Worm (Caenorhabditis elegans) whole organism, L1 larva: ENCODE measurements around the gene rcq-5.

Experiments used
- C16A3.4 ChIP-seq: fragments of 150-350 bp; optimal IDR thresholded peaks from 2 replicates; lab custom pipeline; 2014; ENCODE audit warnings: missing biosample characterization, missing genetic modification characterization
- C34B4.2 ChIP-seq: sonication (generic microtip); optimal IDR thresholded peaks from 2 replicates; lab custom pipeline; 2017; ENCODE audit warnings: mild to moderate bottlenecking, missing genetic modification characterization, missing compliant biosample characterization
- F16B12.6 ChIP-seq: fragments of 150-350 bp; optimal IDR thresholded peaks from 2 replicates; lab custom pipeline; 2014; ENCODE audit warnings: missing biosample characterization, missing genetic modification characterization
- Y116A8C.19 ChIP-seq: sonication (generic microtip); optimal IDR thresholded peaks from 2 replicates; lab custom pipeline; 2016; ENCODE audit warnings: missing compliant biosample characterization, missing genetic modification characterization, borderline replicate concordance
- aha-1 ChIP-seq: fragments of 150-350 bp; optimal IDR thresholded peaks from 2 replicates; lab custom pipeline; 2014; ENCODE audit warnings: missing biosample characterization, missing genetic modification characterization
- alr-1 ChIP-seq: fragments of 200-800 bp; sonication (Bioruptor generic); optimal IDR thresholded peaks from 2 replicates; lab custom pipeline; 2018; ENCODE audit warnings: borderline replicate concordance, mild to moderate bottlenecking, missing genetic modification characterization, missing compliant biosample characterization
- blmp-1 ChIP-seq: fragments of 150-350 bp; optimal IDR thresholded peaks from 2 replicates; lab custom pipeline; 2014; ENCODE audit warnings: missing biosample characterization, missing genetic modification characterization
- ceh-8 ChIP-seq: fragments of 200-800 bp; sonication (Bioruptor generic); optimal IDR thresholded peaks from 2 replicates; lab custom pipeline; 2018; ENCODE audit warnings: mild to moderate bottlenecking, missing genetic modification characterization, moderate library complexity, missing compliant biosample characterization
- ceh-82 ChIP-seq, 3 experiments: fragments of 150-350 bp in 1 of 3; sonication (generic microtip) in 2 of 3; optimal IDR thresholded peaks; 2 replicates each; lab custom pipeline; 2014 to 2017; ENCODE audit warnings: missing biosample characterization in 3 of 3, missing genetic modification characterization in 3 of 3
- ceh-88 ChIP-seq: fragments of 200-800 bp; sonication (Bioruptor generic); IDR thresholded peaks from 2 replicates; pipeline ENCODE4 v1.3.6; 2022; ENCODE audit warnings: missing genetic modification characterization, missing compliant biosample characterization
- ceh-90 ChIP-seq: sonication (generic microtip); optimal IDR thresholded peaks from 2 replicates; lab custom pipeline; 2016; ENCODE audit warnings: missing genetic modification characterization, missing compliant biosample characterization
- ces-1 ChIP-seq: fragments of 150-350 bp; optimal IDR thresholded peaks from 2 replicates; lab custom pipeline; 2014; ENCODE audit warnings: missing biosample characterization, missing genetic modification reagents, missing genetic modification characterization
- efl-1 ChIP-seq, 4 experiments: fragments of 150-350 bp; optimal IDR thresholded peaks in 3 of 4; peaks in 1 of 4; 1 replicate in 1 of 4; 2 replicates in 3 of 4; lab custom pipeline; 2014; ENCODE audit warnings: missing biosample characterization in 2 of 4, missing genetic modification characterization in 2 of 4, missing genetic modification reagents in 2 of 4
- efl-3 ChIP-seq: fragments of 200-800 bp; sonication (Bioruptor generic); optimal IDR thresholded peaks from 2 replicates; lab custom pipeline; 2018; ENCODE audit warnings: mild to moderate bottlenecking, missing genetic modification characterization, missing compliant biosample characterization
- egl-13 ChIP-seq: sonication (generic microtip); optimal IDR thresholded peaks from 2 replicates; lab custom pipeline; 2016; ENCODE audit warnings: missing genotype, missing genetic modification reagents, missing genetic modification characterization, missing compliant biosample characterization
- egl-27 ChIP-seq, 2 experiments: fragments of 150-350 bp in 1 of 2; sonication (generic microtip); optimal IDR thresholded peaks; 3 replicates each; lab custom pipeline; 2017 to 2018; ENCODE audit warnings: missing biosample characterization in 2 of 2, missing genetic modification characterization in 2 of 2, missing genetic modification reagents in 2 of 2
- ets-5 ChIP-seq: fragments of 200-800 bp; sonication (Bioruptor generic); IDR thresholded peaks from 2 replicates; pipeline ENCODE4 v1.3.6; 2022; ENCODE audit warnings: missing genetic modification characterization, missing compliant biosample characterization
- fkh-10 ChIP-seq: sonication (generic microtip); optimal IDR thresholded peaks from 2 replicates; lab custom pipeline; 2017; ENCODE audit warnings: missing biosample characterization, missing genetic modification reagents, missing genetic modification characterization
- fos-1 ChIP-seq: fragments of 150-350 bp; optimal IDR thresholded peaks from 2 replicates; lab custom pipeline; 2014; ENCODE audit warnings: missing biosample characterization, missing genetic modification characterization
- grh-1 ChIP-seq: fragments of 200-800 bp; sonication (Bioruptor generic); IDR thresholded peaks from 2 replicates; pipeline ENCODE4 v1.3.6; 2022; ENCODE audit warnings: missing genetic modification reagents, missing genetic modification characterization, missing compliant biosample characterization
- hlh-17 ChIP-seq: fragments of 200-800 bp; sonication (Bioruptor generic); optimal IDR thresholded peaks from 2 replicates; lab custom pipeline; 2018; ENCODE audit warnings: missing genetic modification characterization, mild to moderate bottlenecking, missing compliant biosample characterization, moderate library complexity, borderline replicate concordance
- hpl-2 ChIP-seq: fragments of 150-350 bp; optimal IDR thresholded peaks from 2 replicates; lab custom pipeline; 2014; ENCODE audit warnings: missing biosample characterization, missing genetic modification reagents, missing genetic modification characterization
- irx-1 ChIP-seq: sonication (generic microtip); optimal IDR thresholded peaks from 2 replicates; lab custom pipeline; 2016; ENCODE audit warnings: missing genetic modification characterization, missing compliant biosample characterization
- jun-1 ChIP-seq: fragments of 150-350 bp; optimal IDR thresholded peaks from 2 replicates; lab custom pipeline; 2014; ENCODE audit warnings: missing biosample characterization, missing genetic modification reagents, missing genetic modification characterization
- lin-14 ChIP-seq: fragments of 200-800 bp; sonication (Bioruptor generic); optimal IDR thresholded peaks from 2 replicates; lab custom pipeline; 2018; ENCODE audit warnings: mild to moderate bottlenecking, missing genetic modification characterization, moderate library complexity, missing compliant biosample characterization
- lin-15B ChIP-seq: fragments of 150-350 bp; sonication (generic microtip); optimal IDR thresholded peaks from 3 replicates; lab custom pipeline; 2014; ENCODE audit warnings: missing biosample characterization, missing genetic modification characterization
- lir-3 ChIP-seq: sonication (generic microtip); optimal IDR thresholded peaks from 2 replicates; lab custom pipeline; 2016; ENCODE audit warnings: mild to moderate bottlenecking, missing genetic modification characterization, moderate library complexity, missing compliant biosample characterization; ENCODE audit not compliant: poor library complexity
- nhr-11 ChIP-seq: fragments of 150-350 bp; optimal IDR thresholded peaks from 2 replicates; lab custom pipeline; 2014; ENCODE audit warnings: missing biosample characterization, missing genetic modification characterization
- nhr-20 ChIP-seq: sonication (generic microtip); optimal IDR thresholded peaks from 2 replicates; lab custom pipeline; 2016; ENCODE audit warnings: mild to moderate bottlenecking, missing genetic modification characterization, missing compliant biosample characterization
- nhr-237 ChIP-seq: fragments of 150-350 bp; optimal IDR thresholded peaks from 2 replicates; lab custom pipeline; 2014; ENCODE audit warnings: missing biosample characterization, missing genetic modification characterization
- nhr-47 ChIP-seq: sonication (generic microtip); optimal IDR thresholded peaks from 2 replicates; lab custom pipeline; 2016; ENCODE audit warnings: mild to moderate bottlenecking, missing genetic modification characterization, moderate library complexity, missing compliant biosample characterization
- nhr-76 ChIP-seq: sonication (generic microtip); optimal IDR thresholded peaks from 2 replicates; lab custom pipeline; 2017; ENCODE audit warnings: missing biosample characterization, missing genetic modification characterization
- nhr-84 ChIP-seq: sonication (generic microtip); optimal IDR thresholded peaks from 2 replicates; lab custom pipeline; 2017; ENCODE audit warnings: missing biosample characterization, missing genetic modification characterization
- nhr-85 ChIP-seq: sonication (generic microtip); peaks from one replicate; lab custom pipeline; 2016; ENCODE audit warnings: missing genetic modification characterization, inconsistent platforms, missing compliant biosample characterization
- nhr-90 ChIP-seq: sonication (generic microtip); optimal IDR thresholded peaks from 2 replicates; lab custom pipeline; 2016; ENCODE audit warnings: mild to moderate bottlenecking, missing genetic modification characterization, missing compliant biosample characterization; ENCODE audit not compliant: poor library complexity
- pag-3 ChIP-seq: sonication (generic microtip); optimal IDR thresholded peaks from 2 replicates; lab custom pipeline; 2017; ENCODE audit warnings: missing genetic modification characterization, mild to moderate bottlenecking, missing compliant biosample characterization, antibody characterized with exemption, borderline replicate concordance; ENCODE audit not compliant: insufficient read depth
- pax-3 ChIP-seq: fragments of 200-800 bp; sonication (Bioruptor generic); optimal IDR thresholded peaks from 2 replicates; lab custom pipeline; 2018; ENCODE audit warnings: mild to moderate bottlenecking, missing genetic modification characterization, moderate library complexity, missing compliant biosample characterization
- pqm-1 ChIP-seq: sonication (generic microtip); optimal IDR thresholded peaks from 3 replicates; lab custom pipeline; 2017; ENCODE audit warnings: missing biosample characterization, missing genetic modification characterization
- snpc-4 ChIP-seq: fragments of 150-350 bp; optimal IDR thresholded peaks from 2 replicates; lab custom pipeline; 2014; ENCODE audit warnings: missing biosample characterization, missing genetic modification characterization
- snu-23 ChIP-seq: sonication (generic microtip); optimal IDR thresholded peaks from 2 replicates; lab custom pipeline; 2016; ENCODE audit warnings: missing genetic modification characterization, missing compliant biosample characterization
- sox-4 ChIP-seq: sonication (generic microtip); optimal IDR thresholded peaks from 2 replicates; lab custom pipeline; 2016; ENCODE audit warnings: missing genetic modification characterization, missing compliant biosample characterization
- sup-37 ChIP-seq: fragments of 200-800 bp; sonication (Bioruptor generic); optimal IDR thresholded peaks from 2 replicates; lab custom pipeline; 2018; ENCODE audit warnings: mild to moderate bottlenecking, missing genetic modification characterization, missing compliant biosample characterization
- tlp-1 ChIP-seq: fragments of 150-350 bp; optimal IDR thresholded peaks from 2 replicates; lab custom pipeline; 2014; ENCODE audit warnings: missing biosample characterization, missing genetic modification characterization
- unc-130 ChIP-seq: fragments of 150-350 bp; optimal IDR thresholded peaks from 2 replicates; lab custom pipeline; 2017; ENCODE audit warnings: missing biosample characterization, missing genetic modification characterization, inconsistent platforms
- unc-30 ChIP-seq: sonication (generic microtip); optimal IDR thresholded peaks from 2 replicates; lab custom pipeline; 2017; ENCODE audit warnings: missing biosample characterization, missing genetic modification characterization
- unc-62 ChIP-seq: fragments of 150-350 bp; optimal IDR thresholded peaks from 2 replicates; lab custom pipeline; 2014; ENCODE audit warnings: missing biosample characterization, missing genetic modification reagents, missing genetic modification characterization
- unc-86 ChIP-seq: sonication (generic microtip); optimal IDR thresholded peaks from 2 replicates; lab custom pipeline; 2016; ENCODE audit warnings: missing genetic modification characterization, missing compliant biosample characterization
- unc-98 ChIP-seq: fragments of 200-800 bp; sonication (Bioruptor generic); IDR thresholded peaks from 2 replicates; pipeline ENCODE4 v1.3.6; 2022; ENCODE audit warnings: missing genetic modification characterization, missing compliant biosample characterization
- vab-15 ChIP-seq: sonication (generic microtip); optimal IDR thresholded peaks from 2 replicates; lab custom pipeline; 2017; ENCODE audit warnings: missing genotype, mild to moderate bottlenecking, missing genetic modification characterization, missing compliant biosample characterization
- zag-1 ChIP-seq: fragments of 150-350 bp; optimal IDR thresholded peaks from 2 replicates; lab custom pipeline; 2014; ENCODE audit warnings: missing biosample characterization, missing genetic modification characterization
- ztf-11 ChIP-seq, 2 experiments: sonication (generic microtip); optimal IDR thresholded peaks; 2 replicates each; lab custom pipeline; 2016 to 2017; ENCODE audit warnings: missing genetic modification characterization in 2 of 2, missing biosample characterization in 1 of 2, missing compliant biosample characterization in 1 of 2
- ztf-4 ChIP-seq: fragments of 150-350 bp; optimal IDR thresholded peaks from 2 replicates; lab custom pipeline; 2014; ENCODE audit warnings: missing biosample characterization, missing genetic modification characterization

The rcq-5 gene

DNA sequence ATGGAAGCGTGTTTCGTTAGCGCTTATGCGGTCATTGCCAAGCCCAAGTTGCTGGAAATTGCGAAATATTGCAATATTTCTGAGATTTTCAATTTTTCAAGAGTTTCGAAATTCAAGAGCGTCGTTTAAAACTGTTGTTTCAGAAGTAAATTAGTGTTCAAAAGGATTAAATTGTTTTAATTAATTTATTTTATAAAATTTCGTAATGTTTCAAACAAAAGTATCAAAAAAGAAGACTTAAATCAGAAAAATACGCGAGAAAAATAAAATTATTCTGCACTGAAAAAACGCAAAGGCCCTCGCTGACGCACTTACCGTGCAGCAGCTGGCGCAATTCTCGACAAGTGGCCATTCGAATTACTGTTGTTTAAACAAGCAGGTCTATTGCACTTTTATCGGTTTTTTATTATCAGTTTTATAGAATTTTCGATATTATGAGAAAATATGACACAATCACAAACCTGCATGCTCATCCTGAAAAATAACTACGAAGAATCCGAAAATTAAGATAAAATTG is 53.7 kb downstream of the rcq-5 start, which contains the start of gene tif-1A (continued):
- TF ChIP-seq aha-1 (tag; lab: Kevin White, UChicago) (no peak), ztf-11 (tag; optimal IDR thresholded peaks at IDR 0.05; lab: Kevin White, UChicago) (peak in 1 of 2 experiments; percentile 61), nhr-85 (tag; lab: Kevin White, UChicago) (peak; percentile 89), pax-3 (peak; percentile 53), efl-1 (optimal IDR thresholded peaks at IDR 0.05; lab: Kevin White, UChicago) (peak; percentile 76 to 83), efl-1 (GFP tag; optimal IDR thresholded peaks at IDR 0.05 in 1 of 2; lab: Kevin White, UChicago) (peak; percentile 78 to 98), lir-3 (tag; lab: Kevin White, UChicago) (peak; percentile 10), lin-14 (GFP tag; lab: Kevin White, UChicago) (peak; percentile 84), C34B4.2 (no peak), unc-130 (tag; lab: Kevin White, UChicago) (peak; percentile 74), ztf-4 (tag; lab: Kevin White, UChicago) (peak; percentile 31), irx-1 (tag; lab: Kevin White, UChicago) (peak; percentile 77), egl-13 (tag; lab: Kevin White, UChicago) (peak; percentile 63), tlp-1 (tag; lab: Kevin White, UChicago) (no peak), ceh-8 (peak; percentile 14), ceh-88 (GFP tag; lab: Robert Waterston, UW) (peak; percentile 51; the same call in 1 of the 2 replicates), vab-15 (tag; lab: Kevin White, UChicago) (no peak), ceh-82 (tag; optimal IDR thresholded peaks at IDR 0.05; lab: Kevin White, UChicago) (peak; percentile 81 to 91 (median 89)), nhr-84 (tag; lab: Kevin White, UChicago) (no peak), pag-3 (tag; lab: Kevin White, UChicago) (no peak), hlh-17 (GFP tag; lab: Kevin White, UChicago) (no peak), fos-1 (tag; lab: Kevin White, UChicago) (peak; percentile 45), unc-30 (tag; lab: Kevin White, UChicago) (no peak), sup-37 (GFP tag; lab: Kevin White, UChicago) (no peak), fkh-10 (GFP tag; lab: Kevin White, UChicago) (peak; percentile 9), alr-1 (tag; lab: Kevin White, UChicago) (no peak), efl-3 (GFP tag; lab: Kevin White, UChicago) (no peak), egl-27 (tag; optimal IDR thresholded peaks at IDR 0.05; lab: Kevin White, UChicago) (no peak), sox-4 (tag; lab: Kevin White, UChicago) (peak; percentile 30), blmp-1 (tag; lab: Kevin White, UChicago) (peak; percentile 59), Y116A8C.19 (no peak), pqm-1 (tag; lab: Kevin White, UChicago) (no peak), zag-1 (tag; lab: Kevin White, UChicago) (no peak), unc-62 (GFP tag; lab: Kevin White, UChicago) (no peak), nhr-47 (tag; lab: Kevin White, UChicago) (peak; percentile 90), hpl-2 (peak; percentile 76), nhr-237 (tag; lab: Kevin White, UChicago) (peak; percentile 13), C16A3.4 (tag; lab: Kevin White, UChicago) (peak; percentile 83), nhr-76 (tag; lab: Kevin White, UChicago) (no peak), snpc-4 (peak; percentile 82), grh-1 (GFP tag; lab: Robert Waterston, UW) (peak; percentile 42; the same call in 1 of the 2 replicates), unc-86 (tag; lab: Kevin White, UChicago) (peak; percentile 76), snu-23 (peak; percentile 89), nhr-11 (peak; percentile 18), ceh-90 (tag; lab: Kevin White, UChicago) (no peak), ces-1 (GFP tag; lab: Kevin White, UChicago) (no peak), unc-98 (GFP tag; lab: Robert Waterston, UW) (no peak), nhr-20 (tag; lab: Kevin White, UChicago) (peak; percentile 87), F16B12.6 (tag; lab: Kevin White, UChicago) (peak; percentile 67), ets-5 (no peak), lin-15B (tag; lab: Kevin White, UChicago) (peak; percentile 67), nhr-90 (tag; lab: Kevin White, UChicago) (peak; percentile 92), jun-1 (tag; lab: Kevin White, UChicago) (peak; percentile 62)
